Fruit fly (Drosophila melanogaster) whole organism, prepupa: Measurements from ENCODE around the gene GILT2.

ENCODE experiments used
- CG16779 ChIP-seq: fragments of 200-800 bp; sonication (Bioruptor generic); optimal IDR thresholded peaks from 3 replicates; lab custom pipeline; 2017; ENCODE audit warnings: missing biosample characterization, mild to moderate bottlenecking, missing genetic modification characterization
- CG8119 ChIP-seq: fragments of 200-800 bp; sonication (Bioruptor generic); IDR thresholded peaks from 3 replicates; pipeline ENCODE4 v1.3.6; 2022; ENCODE audit warnings: missing biosample characterization, missing genetic modification characterization
- Sox14 ChIP-seq: fragments of 200-800 bp; sonication (Bioruptor generic); optimal IDR thresholded peaks from 3 replicates; lab custom pipeline; 2016; ENCODE audit warnings: missing biosample characterization, missing genetic modification characterization

DNA sequence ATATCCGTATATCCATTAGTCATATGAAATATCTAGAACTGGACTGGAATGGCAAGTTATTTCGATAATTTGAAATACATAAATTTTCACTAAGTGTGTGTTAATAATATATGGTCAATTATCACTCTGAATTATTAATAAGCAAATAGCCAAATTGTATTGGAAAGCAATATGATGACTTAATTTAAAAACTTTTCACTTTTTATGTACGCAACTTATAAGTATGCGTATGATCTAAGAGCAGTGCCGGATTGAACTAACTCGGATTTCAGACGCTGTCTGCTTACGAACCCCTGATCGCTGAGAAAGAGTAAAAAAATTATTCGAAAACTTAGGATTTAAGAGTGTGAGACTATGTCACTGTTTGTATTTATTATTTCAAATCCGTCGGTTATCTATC is 42.8 kb downstream of the GILT2 start, which contains the start of gene CG10232:
- no peak for TF ChIP-seq Sox14 (GFP tag; lab: Kevin White, UChicago)
- no peak for TF ChIP-seq CG8119 (GFP tag; lab: Robert Waterston, UW)
- no peak for TF ChIP-seq CG16779 (tag; lab: Kevin White, UChicago)
